Fruit fly (Drosophila melanogaster) whole organism, wandering third instar larva: Measurements from ENCODE around the gene Lcp65Ag1.

Experiments used
- Abd-B ChIP-seq: fragments of >200 bp; optimal IDR thresholded peaks from 2 replicates; lab custom pipeline; 2017; ENCODE audit warnings: missing biosample characterization, missing genetic modification characterization
- CG32264 ChIP-seq: fragments of 200-800 bp; sonication (Bioruptor generic); optimal IDR thresholded peaks from 2 replicates; lab custom pipeline; 2016; ENCODE audit warnings: missing biosample characterization, missing genetic modification characterization
- CG9705 ChIP-seq: fragments of 200-800 bp; sonication (Bioruptor generic); optimal IDR thresholded peaks from 2 replicates; lab custom pipeline; 2018; ENCODE audit warnings: missing biosample characterization, mild to moderate bottlenecking, missing genetic modification characterization
- CrebA ChIP-seq: fragments of 200-800 bp; sonication (Bioruptor generic); optimal IDR thresholded peaks from 2 replicates; lab custom pipeline; 2016; ENCODE audit warnings: missing biosample characterization, mild to moderate bottlenecking, missing genetic modification characterization, borderline replicate concordance
- Dfd ChIP-seq: fragments of >200 bp; optimal IDR thresholded peaks from 2 replicates; lab custom pipeline; 2017; ENCODE audit warnings: missing biosample characterization, missing genetic modification characterization
- Dif ChIP-seq: fragments of 200-275, 200-300 bp; sonication (Bioruptor generic); optimal IDR thresholded peaks from 2 replicates; lab custom pipeline; 2018; ENCODE audit warnings: missing biosample characterization, missing genetic modification characterization; ENCODE audit not compliant: partially characterized antibody
- HLH106 ChIP-seq: fragments of 200-800 bp; optimal IDR thresholded peaks from 3 replicates; lab custom pipeline; 2019; ENCODE audit warnings: missing biosample characterization, mild to moderate bottlenecking, missing genetic modification characterization, moderate library complexity
- Hnf4 ChIP-seq: fragments of 200-800 bp; sonication (Bioruptor generic); optimal IDR thresholded peaks from 2 replicates; lab custom pipeline; 2016; ENCODE audit warnings: missing biosample characterization, mild to moderate bottlenecking, missing genetic modification characterization
- Hr78 ChIP-seq: fragments of >200 bp; optimal IDR thresholded peaks from 2 replicates; lab custom pipeline; 2017; ENCODE audit warnings: missing biosample characterization, missing genetic modification characterization
- Hr83 ChIP-seq: fragments of 200-300 bp; sonication (Bioruptor generic); optimal IDR thresholded peaks from 2 replicates; lab custom pipeline; 2016; ENCODE audit warnings: missing biosample characterization, mild to moderate bottlenecking, missing genetic modification characterization, moderate library complexity; ENCODE audit not compliant: poor library complexity, severe bottlenecking
- Jra ChIP-seq: sonication (Bioruptor generic); optimal IDR thresholded peaks from 2 replicates; lab custom pipeline; 2016; ENCODE audit warnings: missing biosample characterization, missing genetic modification characterization
- Mio ChIP-seq: sonication (Bioruptor generic); optimal IDR thresholded peaks from 2 replicates; lab custom pipeline; 2016; ENCODE audit warnings: missing biosample characterization, missing genetic modification characterization
- Myc ChIP-seq: fragments of >200 bp; optimal IDR thresholded peaks from 2 replicates; lab custom pipeline; 2017
- N ChIP-seq: fragments of >200 bp; optimal IDR thresholded peaks from 2 replicates; lab custom pipeline; 2018; ENCODE audit warnings: missing biosample characterization, missing external identifiers, missing genetic modification characterization
- OdsH ChIP-seq: fragments of 200-800 bp; sonication (Bioruptor generic); optimal IDR thresholded peaks from 2 replicates; lab custom pipeline; 2016; ENCODE audit warnings: missing biosample characterization, mild to moderate bottlenecking, missing genetic modification characterization
- Rel ChIP-seq, 2 experiments: fragments of 200-800 bp; sonication (Bioruptor generic) in 1 of 2; optimal IDR thresholded peaks; 2 replicates in 1 of 2; 3 replicates in 1 of 2; lab custom pipeline; 2016 to 2019; ENCODE audit warnings: mild to moderate bottlenecking in 2 of 2, missing biosample characterization in 2 of 2, missing genetic modification characterization in 2 of 2, moderate library complexity in 1 of 2
- Sp1 ChIP-seq: fragments of 200-800 bp; sonication (Bioruptor generic); optimal IDR thresholded peaks from 3 replicates; lab custom pipeline; 2019; ENCODE audit warnings: missing biosample characterization, mild to moderate bottlenecking, missing genetic modification characterization, moderate library complexity
- Vsx2 ChIP-seq: fragments of 200-300, 225-300 bp; sonication (Bioruptor generic); optimal IDR thresholded peaks from 2 replicates; lab custom pipeline; 2018; ENCODE audit warnings: missing biosample characterization, missing genetic modification characterization; ENCODE audit not compliant: partially characterized antibody
- br ChIP-seq: fragments of 200-800 bp; sonication (Bioruptor generic); optimal IDR thresholded peaks from 2 replicates; lab custom pipeline; 2016; ENCODE audit warnings: missing biosample characterization, missing genetic modification characterization
- dl ChIP-seq, 2 experiments: fragments of 175-275, 200-275 bp in 1 of 2; fragments of 200-275 bp in 1 of 2; sonication (Bioruptor generic); optimal IDR thresholded peaks; lab custom pipeline; 2018; ENCODE audit warnings: mild to moderate bottlenecking in 2 of 2, missing biosample characterization in 2 of 2, missing genetic modification characterization in 2 of 2, moderate library complexity in 2 of 2; ENCODE audit not compliant: partially characterized antibody in 2 of 2, insufficient read depth in 1 of 2
- dmrt93B ChIP-seq: fragments of 200-800 bp; sonication (Bioruptor generic); optimal IDR thresholded peaks from 2 replicates; lab custom pipeline; 2018; ENCODE audit warnings: missing biosample characterization, mild to moderate bottlenecking, missing genetic modification characterization
- dsf ChIP-seq: sonication (Bioruptor generic); optimal IDR thresholded peaks from 2 replicates; lab custom pipeline; 2016; ENCODE audit warnings: missing biosample characterization, missing genetic modification characterization, borderline replicate concordance
- ey ChIP-seq: fragments of 200-800 bp; sonication (Bioruptor generic); optimal IDR thresholded peaks from 2 replicates; lab custom pipeline; 2016; ENCODE audit warnings: missing biosample characterization, missing genetic modification characterization
- foxo ChIP-seq, 2 experiments: fragments of 200-800 bp; sonication (Bioruptor generic); optimal IDR thresholded peaks; 2 replicates in 1 of 2; 3 replicates in 1 of 2; lab custom pipeline; 2016 to 2017; ENCODE audit warnings: missing biosample characterization in 2 of 2, missing genetic modification characterization in 2 of 2
- fru ChIP-seq: fragments of 200-800 bp; sonication (Bioruptor generic); optimal IDR thresholded peaks from 3 replicates; lab custom pipeline; 2016; ENCODE audit warnings: missing biosample characterization, mild to moderate bottlenecking, missing genetic modification characterization
- h ChIP-seq: fragments of 200-800 bp; sonication (Bioruptor generic); optimal IDR thresholded peaks from 3 replicates; lab custom pipeline; 2016; ENCODE audit warnings: missing biosample characterization, mild to moderate bottlenecking, missing genetic modification characterization
- jim ChIP-seq: fragments of 175-275, 200-325 bp; sonication (Bioruptor generic); optimal IDR thresholded peaks from 2 replicates; lab custom pipeline; 2016; ENCODE audit warnings: missing biosample characterization, mild to moderate bottlenecking, missing genetic modification characterization
- lola ChIP-seq: fragments of >200 bp; optimal IDR thresholded peaks from 2 replicates; lab custom pipeline; 2017; ENCODE audit warnings: missing biosample characterization, missing genetic modification characterization
- pan ChIP-seq: fragments of >200 bp; optimal IDR thresholded peaks from 2 replicates; lab custom pipeline; 2017
- psq ChIP-seq: fragments of 200-800 bp; sonication (Bioruptor generic); optimal IDR thresholded peaks from 3 replicates; lab custom pipeline; 2017; ENCODE audit warnings: missing biosample characterization, mild to moderate bottlenecking, missing genetic modification characterization, moderate library complexity
- rgr ChIP-seq: fragments of 200-800 bp; sonication (Bioruptor generic); optimal IDR thresholded peaks from 3 replicates; lab custom pipeline; 2016; ENCODE audit warnings: missing biosample characterization, mild to moderate bottlenecking, missing genetic modification characterization
- sage ChIP-seq: fragments of 200-800 bp; sonication (Bioruptor generic); optimal IDR thresholded peaks from 2 replicates; lab custom pipeline; 2016; ENCODE audit warnings: missing biosample characterization, mild to moderate bottlenecking, missing genetic modification characterization
- sv ChIP-seq: fragments of 200-800 bp; sonication (Bioruptor generic); optimal IDR thresholded peaks from 3 replicates; lab custom pipeline; 2016; ENCODE audit warnings: missing biosample characterization, missing genetic modification characterization
- tai ChIP-seq: sonication (Bioruptor generic); optimal IDR thresholded peaks from 2 replicates; lab custom pipeline; 2016; ENCODE audit warnings: missing biosample characterization, missing genetic modification characterization
- usp ChIP-seq: fragments of >200 bp; optimal IDR thresholded peaks from 2 replicates; lab custom pipeline; 2017; ENCODE audit warnings: missing biosample characterization, missing genetic modification characterization

Gene Lcp65Ag1

dm6 chr3L:6132009-6132408 lies 3.1 kb downstream of the Lcp65Ag1 start, which contains the start of gene Cpr65Au:
Gene Cpr65Au, minus strand, starts transcription at chr3L:6132109.
- no peak for TF ChIP-seq CG9705

DNA sequence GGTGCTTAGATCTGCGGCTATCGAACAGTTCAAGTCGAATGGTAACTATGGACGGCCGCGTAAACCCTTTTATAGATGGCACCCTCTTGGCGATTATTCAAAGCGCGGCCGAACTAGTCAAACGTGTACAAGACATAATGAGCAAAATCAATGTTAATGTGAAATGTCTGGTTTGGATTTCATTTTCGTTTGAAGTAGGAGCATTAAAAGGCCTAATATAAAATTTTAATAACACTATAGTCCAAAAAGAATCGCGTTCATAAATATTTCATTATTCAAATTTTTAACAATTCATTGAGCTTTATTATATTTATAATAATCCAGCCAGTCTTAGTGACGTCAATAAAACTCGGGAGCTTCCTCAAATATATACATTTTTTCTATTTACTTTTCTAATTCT lies 4.1 kb downstream of the Lcp65Ag1 start, which contains the start of gene Lcp65Ag3:
Gene Lcp65Ag3, minus strand, starts transcription at position 46 of the 400 bp plus-strand sequence.
- TF ChIP-seq br (GFP tag; lab: Kevin White, UChicago) = no peak
- TF ChIP-seq Myc (lab: Kevin White, UChicago) = no peak
- TF ChIP-seq OdsH (GFP tag; lab: Kevin White, UChicago) = no peak
- no peak for TF ChIP-seq sage (GFP tag; lab: Kevin White, UChicago)
- TF ChIP-seq tai = no peak
- TF ChIP-seq Mio (GFP tag; lab: Kevin White, UChicago) = no peak
- TF ChIP-seq Jra (GFP tag; lab: Kevin White, UChicago) = no peak
- no peak for TF ChIP-seq Dfd (GFP tag; lab: Kevin White, UChicago)
- TF ChIP-seq lola (GFP tag; lab: Kevin White, UChicago) = no peak
- no peak for TF ChIP-seq Hr83
- TF ChIP-seq CG9705 = no peak
- TF ChIP-seq usp = no peak
- no peak for TF ChIP-seq dl (GFP tag; optimal IDR thresholded peaks at IDR 0.05; lab: Kevin White, UChicago; ENCODE audit: insufficient read depth in 1 of 2, partially characterized antibody in 2 of 2)
- no peak for TF ChIP-seq pan (lab: Kevin White, UChicago)
- TF ChIP-seq Sp1 (GFP tag; lab: Kevin White, UChicago) = no peak
- TF ChIP-seq psq = no peak
- no peak for TF ChIP-seq CrebA (GFP tag; lab: Kevin White, UChicago)
- TF ChIP-seq fru (GFP tag; lab: Kevin White, UChicago) = no peak
- no peak for TF ChIP-seq Hnf4 (GFP tag; lab: Kevin White, UChicago)
- no peak for TF ChIP-seq Vsx2 (GFP tag; lab: Kevin White, UChicago)
- TF ChIP-seq, all 38 proteins: peak for 0

DNA sequence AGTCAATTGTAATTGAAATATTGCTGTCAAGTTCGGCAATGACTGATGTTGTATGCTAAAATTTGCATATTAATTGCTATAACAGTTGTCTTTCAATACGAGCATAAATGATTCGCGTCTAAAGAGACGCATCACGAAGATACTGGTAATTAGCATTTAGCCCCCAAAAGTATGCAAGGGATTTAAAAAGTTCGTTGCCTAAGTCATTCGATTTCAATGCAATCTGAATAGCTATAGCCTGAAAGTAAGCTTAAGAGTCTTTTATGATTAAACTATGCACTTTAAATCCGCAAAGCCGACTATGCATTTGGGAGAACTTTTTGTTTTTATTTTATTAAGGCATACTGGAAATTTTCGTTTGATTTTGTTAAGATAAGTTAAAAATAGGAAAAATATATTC lies 5.5 kb downstream of the Lcp65Ag1 start:
- TF ChIP-seq Myc (lab: Kevin White, UChicago) (peak; percentile 74), dsf (GFP tag; lab: Kevin White, UChicago) (no peak), Vsx2 (GFP tag; lab: Kevin White, UChicago) (peak; percentile 76)
- TF ChIP-seq, all 38 proteins: peak for 2

- TF ChIP-seq tai = no peak
- no peak for TF ChIP-seq HLH106
- no peak for TF ChIP-seq Vsx2 (GFP tag; lab: Kevin White, UChicago)
- no peak for TF ChIP-seq Mio (GFP tag; lab: Kevin White, UChicago)
- no peak for TF ChIP-seq CrebA (GFP tag; lab: Kevin White, UChicago)
- TF ChIP-seq sv = no peak
- no peak for TF ChIP-seq CG32264 (GFP tag; lab: Kevin White, UChicago)
- TF ChIP-seq N = no peak
- TF ChIP-seq sage (GFP tag; lab: Kevin White, UChicago) = no peak
- TF ChIP-seq OdsH (GFP tag; lab: Kevin White, UChicago) = no peak
- TF ChIP-seq h (GFP tag; lab: Kevin White, UChicago) = no peak
- TF ChIP-seq jim (GFP tag; lab: Kevin White, UChicago) = no peak
- TF ChIP-seq Dif = no peak
Measured at dm6 chr3L:6125409-6125689, 9.7 kb downstream of the Lcp65Ag1 start.

DNA sequence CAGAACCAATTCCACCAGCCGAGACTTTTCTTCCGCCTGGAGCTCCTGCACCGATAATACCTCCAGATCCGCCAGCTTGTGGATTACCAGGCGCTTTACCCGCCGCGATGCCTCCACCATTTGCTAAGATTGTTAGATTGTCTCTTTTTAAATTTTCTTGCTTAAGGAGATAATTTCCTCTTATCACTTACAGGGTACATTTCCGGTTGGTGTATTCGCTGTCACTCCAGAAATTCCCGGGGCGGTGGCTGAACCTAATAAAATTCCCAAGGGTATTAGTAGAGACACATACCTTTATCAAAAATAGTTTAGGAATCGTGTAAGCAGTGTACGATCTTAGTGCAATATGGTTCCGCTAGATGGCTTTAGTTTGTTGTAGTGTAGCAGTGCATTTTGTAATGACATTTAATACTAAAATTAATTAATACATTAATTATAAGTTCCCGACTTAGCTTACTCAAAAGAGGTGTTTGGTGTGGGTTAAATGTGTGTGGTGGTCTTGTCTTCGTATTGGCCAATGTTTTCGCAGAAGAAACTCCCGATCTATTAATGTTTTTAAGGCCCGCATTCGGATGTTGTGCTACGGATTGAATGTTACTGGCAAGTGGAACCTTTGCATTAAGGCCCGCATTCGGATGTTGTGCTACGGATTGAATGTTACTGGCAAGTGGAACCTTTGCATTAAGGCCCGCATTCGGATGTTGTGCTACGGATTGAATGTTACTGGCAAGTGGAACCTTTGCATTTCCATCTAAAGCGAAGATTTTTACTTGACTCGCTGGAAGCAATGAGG lies 10.3 kb downstream of the Lcp65Ag1 start:
- TF ChIP-seq Dif (no peak), Hr78 (GFP tag; lab: Kevin White, UChicago) (no peak), Vsx2 (GFP tag; lab: Kevin White, UChicago) (no peak), dl (GFP tag; optimal IDR thresholded peaks at IDR 0.05; lab: Kevin White, UChicago; ENCODE audit: insufficient read depth in 1 of 2, partially characterized antibody in 2 of 2) (no peak), dsf (GFP tag; lab: Kevin White, UChicago) (no peak), Jra (GFP tag; lab: Kevin White, UChicago) (no peak), jim (GFP tag; lab: Kevin White, UChicago) (no peak), Mio (GFP tag; lab: Kevin White, UChicago) (no peak), N (no peak), br (GFP tag; lab: Kevin White, UChicago) (no peak), sv (peak; percentile 4), fru (GFP tag; lab: Kevin White, UChicago) (peak; percentile 20), h (GFP tag; lab: Kevin White, UChicago) (no peak), psq (no peak), sage (GFP tag; lab: Kevin White, UChicago) (no peak), rgr (GFP tag; lab: Kevin White, UChicago) (peak; percentile 33), tai (no peak), usp (no peak), CG32264 (GFP tag; lab: Kevin White, UChicago) (no peak), Hr83 (no peak), lola (GFP tag; lab: Kevin White, UChicago) (no peak), Dfd (GFP tag; lab: Kevin White, UChicago) (no peak), Myc (lab: Kevin White, UChicago) (peak; percentile 86), CrebA (GFP tag; lab: Kevin White, UChicago) (no peak), ey (GFP tag; lab: Kevin White, UChicago) (no peak), Abd-B (GFP tag; lab: Kevin White, UChicago) (no peak), Rel (GFP tag; optimal IDR thresholded peaks at IDR 0.05; lab: Kevin White, UChicago) (no peak), Rel (tag; optimal IDR thresholded peaks at IDR 0.05; lab: Kevin White, UChicago) (no peak), foxo (GFP tag; optimal IDR thresholded peaks at IDR 0.05; lab: Kevin White, UChicago) (no peak), Hnf4 (GFP tag; lab: Kevin White, UChicago) (no peak), dmrt93B (peak; percentile 17), CG9705 (peak; percentile 32)
